Worm (Caenorhabditis elegans) whole organism, early embryonic: ENCODE measurements around the gene K12H4.5.

Experiments
- B0310.2 ChIP-seq: sonication (generic microtip); optimal IDR thresholded peaks from 2 replicates; lab custom pipeline; 2016; ENCODE audit warnings: mild to moderate bottlenecking, missing genetic modification characterization, missing compliant biosample characterization
- F13C5.2 ChIP-seq: sonication (generic microtip); optimal IDR thresholded peaks from 2 replicates; lab custom pipeline; 2017; ENCODE audit warnings: mild to moderate bottlenecking, missing genetic modification characterization, inconsistent platforms, missing compliant biosample characterization
- aly-1 ChIP-seq: sonication (generic microtip); optimal IDR thresholded peaks from 2 replicates; lab custom pipeline; 2016; ENCODE audit warnings: missing genetic modification characterization, missing compliant biosample characterization
- ama-1 ChIP-seq: fragments of 150-350 bp; optimal IDR thresholded peaks from 2 replicates; lab custom pipeline; 2014
- ceh-36 ChIP-seq: sonication (generic microtip); optimal IDR thresholded peaks from 2 replicates; lab custom pipeline; 2016; ENCODE audit warnings: missing genetic modification characterization, inconsistent platforms, missing compliant biosample characterization
- ets-7 ChIP-seq: sonication (generic microtip); optimal IDR thresholded peaks from 2 replicates; lab custom pipeline; 2016; ENCODE audit warnings: missing genotype, missing genetic modification characterization, missing compliant biosample characterization
- flt-1 ChIP-seq: fragments of 200-800 bp; sonication (Bioruptor generic); IDR thresholded peaks from 2 replicates; pipeline ENCODE4 v1.3.6; 2022; ENCODE audit warnings: missing genetic modification characterization, missing compliant biosample characterization
- hmbx-1 ChIP-seq: sonication (generic microtip); optimal IDR thresholded peaks from 2 replicates; lab custom pipeline; 2016; ENCODE audit warnings: mild to moderate bottlenecking, missing genetic modification characterization, missing compliant biosample characterization
- hmg-4 ChIP-seq: fragments of 200-800 bp; sonication (Bioruptor generic); optimal IDR thresholded peaks from 2 replicates; lab custom pipeline; 2018; ENCODE audit warnings: mild to moderate bottlenecking, missing genetic modification characterization, missing compliant biosample characterization
- hnd-1 ChIP-seq: sonication (generic microtip); optimal IDR thresholded peaks from 2 replicates; lab custom pipeline; 2016; ENCODE audit warnings: missing genetic modification characterization, missing compliant biosample characterization
- pes-1 ChIP-seq: fragments of 200-800 bp; sonication (Bioruptor generic); IDR thresholded peaks from 2 replicates; pipeline ENCODE4 v1.3.6; 2022; ENCODE audit warnings: missing genetic modification reagents, missing genetic modification characterization, missing compliant biosample characterization
- scrt-1 ChIP-seq: fragments of 200-800 bp; sonication (Bioruptor generic); IDR thresholded peaks from 2 replicates; pipeline ENCODE4 v1.3.6; 2022; ENCODE audit warnings: missing genetic modification characterization, missing compliant biosample characterization
- sea-1 ChIP-seq: fragments of 200-800 bp; sonication (Bioruptor generic); conservative IDR thresholded peaks from 2 replicates; pipeline ENCODE4 v1.3.6; 2022; ENCODE audit warnings: missing genetic modification characterization, missing compliant biosample characterization
- tbx-11 ChIP-seq: fragments of 200-800 bp; sonication (Bioruptor generic); IDR thresholded peaks from 2 replicates; pipeline ENCODE4 v1.3.6; 2022; ENCODE audit warnings: missing genetic modification characterization, missing compliant biosample characterization
- tbx-37 ChIP-seq: fragments of 200-800 bp; sonication (Bioruptor generic); conservative IDR thresholded peaks from 2 replicates; pipeline ENCODE4 v1.3.6; 2022; ENCODE audit warnings: missing genetic modification reagents, missing genetic modification characterization, missing compliant biosample characterization
- tra-4 ChIP-seq: sonication (generic microtip); optimal IDR thresholded peaks from 2 replicates; lab custom pipeline; 2017; ENCODE audit warnings: missing genetic modification characterization, missing compliant biosample characterization

Gene K12H4.5

ce11 chrIII:8091408-8091807 lies 47.1 kb downstream of the K12H4.5 start, which contains the start of gene idi-1:
TSS of gene idi-1 (plus strand) at chrIII:8091708.
- TF ChIP-seq B0310.2 (tag; lab: Kevin White, UChicago) (no peak), ets-7 (tag; lab: Kevin White, UChicago) (no peak), ama-1 (lab: Kevin White, UChicago) (no peak), hmg-4 (GFP tag; lab: Kevin White, UChicago) (no peak), F13C5.2 (tag; lab: Kevin White, UChicago) (no peak), sea-1 (no peak), hnd-1 (tag; lab: Kevin White, UChicago) (no peak), tbx-11 (GFP tag; lab: Robert Waterston, UW) (no peak), ceh-36 (no peak), hmbx-1 (tag; lab: Kevin White, UChicago) (no peak), tra-4 (tag; lab: Kevin White, UChicago) (no peak), flt-1 (GFP tag; lab: Robert Waterston, UW) (no peak), scrt-1 (GFP tag; lab: Robert Waterston, UW) (no peak), tbx-37 (GFP tag; lab: Robert Waterston, UW) (no peak), aly-1 (tag; lab: Kevin White, UChicago) (no peak)

- no peak for TF ChIP-seq hmg-4 (GFP tag; lab: Kevin White, UChicago)
- TF ChIP-seq pes-1 = no peak
- TF ChIP-seq ets-7 (tag; lab: Kevin White, UChicago) = no peak
- TF ChIP-seq tbx-11 (GFP tag; lab: Robert Waterston, UW) = no peak
- no peak for TF ChIP-seq hnd-1 (tag; lab: Kevin White, UChicago)
- no peak for TF ChIP-seq sea-1
- TF ChIP-seq aly-1 (tag; lab: Kevin White, UChicago) = no peak
- TF ChIP-seq hmbx-1 (tag; lab: Kevin White, UChicago) = no peak
- TF ChIP-seq ama-1 (lab: Kevin White, UChicago) = no peak
- no peak for TF ChIP-seq tra-4 (tag; lab: Kevin White, UChicago)
- TF ChIP-seq ceh-36 = no peak
- no peak for TF ChIP-seq tbx-37 (GFP tag; lab: Robert Waterston, UW)
- no peak for TF ChIP-seq scrt-1 (GFP tag; lab: Robert Waterston, UW)
- no peak for TF ChIP-seq F13C5.2 (tag; lab: Kevin White, UChicago)
- no peak for TF ChIP-seq flt-1 (GFP tag; lab: Robert Waterston, UW)
- TF ChIP-seq B0310.2 (tag; lab: Kevin White, UChicago) = no peak
These were observed 48.9 kb downstream of the K12H4.5 start, which contains the start of gene K06H7.2 for ce11 chrIII:8093079-8093623. TSS of gene K06H7.2 (plus strand) at chrIII:8093573.
